ENCODE assay signal across 5 fruit fly cellular contexts in the genomic region with DNA sequence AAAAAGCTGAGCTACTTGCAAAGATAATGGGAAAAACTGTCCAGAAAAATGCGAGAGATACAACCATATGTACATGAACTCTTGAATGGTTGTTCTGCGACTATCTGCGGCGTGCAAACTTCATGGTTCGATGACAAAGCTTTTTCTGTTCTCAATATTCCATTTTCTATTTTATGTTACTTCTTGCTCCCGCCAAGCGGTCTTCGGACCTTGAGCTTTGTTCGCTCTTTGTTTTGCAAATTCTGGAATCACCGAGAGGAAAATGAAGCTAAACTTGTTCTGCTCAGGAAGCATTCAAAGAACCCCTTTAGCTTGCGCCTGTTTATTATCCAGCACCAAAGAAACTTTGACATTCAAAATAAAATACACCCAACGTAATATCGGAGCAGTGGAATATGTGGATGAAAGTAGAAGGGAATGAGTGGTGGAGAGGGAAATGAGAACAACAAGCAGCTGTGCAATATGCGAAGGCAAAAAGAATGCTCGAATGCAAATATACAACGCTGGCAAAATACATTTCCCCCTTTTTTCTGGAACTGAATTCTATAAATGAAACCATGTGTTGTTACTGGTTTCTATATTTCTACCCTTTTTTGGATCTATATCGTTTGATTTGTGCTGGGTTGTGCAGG.
TF ChIP-seq lines count a peak whose summit lies in the region.

No protein-coding gene starts in this region.

- no peak for TF ChIP-seq CTCF in whole organism, embryonic (GFP tag; optimal IDR thresholded peaks at IDR 0.05; lab: Kevin White, UChicago)

TF ChIP-seq in whole organism, adult, 20 proteins besides CTCF, POLR2A, EP300 and RAD21 (continues in another document):
- TF ChIP-seq CG12768 (GFP tag; optimal IDR thresholded peaks at IDR 0.05; lab: Kevin White, UChicago) (no peak), CG7045 (GFP tag; optimal IDR thresholded peaks at IDR 0.05; lab: Kevin White, UChicago) (no peak), Crg-1 (GFP tag; optimal IDR thresholded peaks at IDR 0.05; lab: Kevin White, UChicago) (no peak), CG33017 (tag; optimal IDR thresholded peaks at IDR 0.05; lab: Kevin White, UChicago) (no peak), CG5204 (GFP tag; optimal IDR thresholded peaks at IDR 0.05; lab: Kevin White, UChicago) (no peak), bab1 (GFP tag; optimal IDR thresholded peaks at IDR 0.05; lab: Kevin White, UChicago) (no peak), ovo (GFP tag; optimal IDR thresholded peaks at IDR 0.05; lab: Kevin White, UChicago) (no peak), CG11617 (GFP tag; optimal IDR thresholded peaks at IDR 0.05; lab: Kevin White, UChicago) (no peak), CG14711 (tag; optimal IDR thresholded peaks at IDR 0.05; lab: Kevin White, UChicago) (no peak), cnc (optimal IDR thresholded peaks at IDR 0.05; lab: Kevin White, UChicago) (peak in 1 of 2 experiments; percentile 27), CG1620 (GFP tag; optimal IDR thresholded peaks at IDR 0.05; lab: Kevin White, UChicago) (no peak), tj (GFP tag; optimal IDR thresholded peaks at IDR 0.05; lab: Kevin White, UChicago) (peak; percentile 78), CG7101 (tag; optimal IDR thresholded peaks at IDR 0.05; lab: Kevin White, UChicago) (no peak), Clk (GFP tag; optimal IDR thresholded peaks at IDR 0.05; lab: Kevin White, UChicago) (no peak), toe (GFP tag; optimal IDR thresholded peaks at IDR 0.05; lab: Kevin White, UChicago) (no peak), cic (GFP tag; optimal IDR thresholded peaks at IDR 0.05; lab: Kevin White, UChicago) (peak; percentile 30), pad (GFP tag; optimal IDR thresholded peaks at IDR 0.05; lab: Kevin White, UChicago) (no peak)

TF ChIP-seq in whole organism, embryonic, 481 proteins besides CTCF, POLR2A, EP300 and RAD21:
- TF ChIP-seq shn (GFP tag; optimal IDR thresholded peaks at IDR 0.05; lab: Kevin White, UChicago) = no peak
- no peak for TF ChIP-seq CG42726 (GFP tag; IDR thresholded peaks at IDR 0.05; lab: Robert Waterston, UW; ENCODE audit: partially characterized antibody)
- no peak for TF ChIP-seq slbo (GFP tag; IDR thresholded peaks at IDR 0.05; lab: Robert Waterston, UW)
- peak in 1 of 2 experiments; percentile 28 for TF ChIP-seq bsh (GFP tag; optimal IDR thresholded peaks at IDR 0.05; lab: Kevin White, UChicago)
- peak; percentile 93 for TF ChIP-seq nom (GFP tag; optimal IDR thresholded peaks at IDR 0.05; lab: Kevin White, UChicago)
- peak; percentile 20 for TF ChIP-seq CG13894 (tag; optimal IDR thresholded peaks at IDR 0.05; lab: Kevin White, UChicago)

TF ChIP-seq in whole organism, prepupa, 60 proteins besides CTCF, POLR2A, EP300 and RAD21 (continues in another document):
- TF ChIP-seq esn (GFP tag; optimal IDR thresholded peaks at IDR 0.05; lab: Kevin White, UChicago) (no peak), spab (GFP tag; optimal IDR thresholded peaks at IDR 0.05; lab: Kevin White, UChicago) (peak; percentile 46), acj6 (GFP tag; optimal IDR thresholded peaks at IDR 0.05; lab: Kevin White, UChicago) (no peak), Eip75B (GFP tag; optimal IDR thresholded peaks at IDR 0.05; lab: Kevin White, UChicago) (no peak), CG8119 (GFP tag; IDR thresholded peaks at IDR 0.05; lab: Robert Waterston, UW) (peak; percentile 35; the same call in 1 of the 3 replicates), CG6276 (GFP tag; optimal IDR thresholded peaks at IDR 0.05; lab: Kevin White, UChicago) (peak; percentile 76), ss (GFP tag; optimal IDR thresholded peaks at IDR 0.05; lab: Kevin White, UChicago) (peak; percentile 82 to 84), CG10631 (GFP tag; optimal IDR thresholded peaks at IDR 0.05; lab: Kevin White, UChicago) (no peak), CG32006 (GFP tag; optimal IDR thresholded peaks at IDR 0.05; lab: Kevin White, UChicago) (no peak), CG16779 (tag; optimal IDR thresholded peaks at IDR 0.05; lab: Kevin White, UChicago) (no peak), CG4318 (GFP tag; optimal IDR thresholded peaks at IDR 0.05; lab: Kevin White, UChicago) (no peak), Eip78C (GFP tag; lab: Kevin White, UChicago) (peak; percentile 54), Sox15 (GFP tag; optimal IDR thresholded peaks at IDR 0.05; lab: Kevin White, UChicago) (no peak), CG9139 (GFP tag; optimal IDR thresholded peaks at IDR 0.05; lab: Kevin White, UChicago) (peak; percentile 72), CG6808 (GFP tag; optimal IDR thresholded peaks at IDR 0.05; lab: Kevin White, UChicago) (peak; percentile 76), net (GFP tag; optimal IDR thresholded peaks at IDR 0.05; lab: Kevin White, UChicago) (peak; percentile 25), Sox14 (GFP tag; optimal IDR thresholded peaks at IDR 0.05; lab: Kevin White, UChicago) (peak; percentile 32), CG1621 (tag; optimal IDR thresholded peaks at IDR 0.05; lab: Kevin White, UChicago) (peak; percentile 12), Ets96B (tag; optimal IDR thresholded peaks at IDR 0.05; lab: Kevin White, UChicago) (no peak), vri (GFP tag; optimal IDR thresholded peaks at IDR 0.05; lab: Kevin White, UChicago) (peak; percentile 16), CG15336 (GFP tag; IDR thresholded peaks at IDR 0.05; lab: Robert Waterston, UW) (no peak)

TF ChIP-seq in whole organism, pupa, 21 proteins besides CTCF, POLR2A, EP300 and RAD21:
- TF ChIP-seq CG34367 (tag; optimal IDR thresholded peaks at IDR 0.05; lab: Kevin White, UChicago) (peak; percentile 5), fd96Ca (GFP tag; IDR thresholded peaks at IDR 0.05; lab: Robert Waterston, UW) (no peak), gl (tag; optimal IDR thresholded peaks at IDR 0.05; lab: Kevin White, UChicago) (peak; percentile 77), CG8301 (tag; optimal IDR thresholded peaks at IDR 0.05; lab: Kevin White, UChicago) (peak; percentile 33), CG15710 (tag; optimal IDR thresholded peaks at IDR 0.05; lab: Kevin White, UChicago) (peak; percentile 33), EcR (GFP tag; optimal IDR thresholded peaks at IDR 0.05; lab: Kevin White, UChicago) (peak; percentile 61), CG12605 (GFP tag; IDR thresholded peaks at IDR 0.05; lab: Robert Waterston, UW) (peak; percentile 36; the same call in 1 of the 2 replicates), CG14655 (GFP tag; optimal IDR thresholded peaks at IDR 0.05; lab: Kevin White, UChicago) (peak; percentile 42), Pif1A (GFP tag; optimal IDR thresholded peaks at IDR 0.05; lab: Kevin White, UChicago) (peak; percentile 40), D1 (tag; optimal IDR thresholded peaks at IDR 0.05; lab: Kevin White, UChicago) (no peak), CG13204 (GFP tag; optimal IDR thresholded peaks at IDR 0.05; lab: Kevin White, UChicago) (peak; percentile 69), Ets98B (GFP tag; IDR thresholded peaks at IDR 0.05; lab: Robert Waterston, UW) (no peak), CG8159 (tag; optimal IDR thresholded peaks at IDR 0.05; lab: Kevin White, UChicago) (peak; percentile 6), CG17806 (tag; optimal IDR thresholded peaks at IDR 0.05; lab: Kevin White, UChicago) (peak; percentile 28), Snoo (tag; optimal IDR thresholded peaks at IDR 0.05; lab: Kevin White, UChicago) (no peak)
TF ChIP-seq in whole organism, pupa: peak in this region for 11.

TF ChIP-seq in whole organism, wandering third instar larva, 38 proteins besides CTCF, POLR2A, EP300 and RAD21:
- TF ChIP-seq Mio (GFP tag; optimal IDR thresholded peaks at IDR 0.05; lab: Kevin White, UChicago) (no peak), brk (GFP tag; optimal IDR thresholded peaks at IDR 0.05; lab: Kevin White, UChicago) (peak; percentile 40), dmrt93B (GFP tag; optimal IDR thresholded peaks at IDR 0.05; lab: Kevin White, UChicago) (no peak), psq (GFP tag; optimal IDR thresholded peaks at IDR 0.05; lab: Kevin White, UChicago) (no peak), h (GFP tag; optimal IDR thresholded peaks at IDR 0.05; lab: Kevin White, UChicago) (no peak), lola (GFP tag; optimal IDR thresholded peaks at IDR 0.05; lab: Kevin White, UChicago) (no peak), usp (GFP tag; optimal IDR thresholded peaks at IDR 0.05; lab: Kevin White, UChicago) (no peak), GATAd (GFP tag; optimal IDR thresholded peaks at IDR 0.05; lab: Kevin White, UChicago) (no peak), Hnf4 (GFP tag; optimal IDR thresholded peaks at IDR 0.05; lab: Kevin White, UChicago) (peak; percentile 11), tai (GFP tag; optimal IDR thresholded peaks at IDR 0.05; lab: Kevin White, UChicago) (no peak), Vsx2 (GFP tag; optimal IDR thresholded peaks at IDR 0.05; lab: Kevin White, UChicago; ENCODE audit: partially characterized antibody) (no peak), Sp1 (GFP tag; optimal IDR thresholded peaks at IDR 0.05; lab: Kevin White, UChicago) (no peak), foxo (GFP tag; optimal IDR thresholded peaks at IDR 0.05; lab: Kevin White, UChicago) (no peak), Hr83 (GFP tag; optimal IDR thresholded peaks at IDR 0.05; lab: Kevin White, UChicago; ENCODE audit: poor library complexity, severe bottlenecking) (peak; percentile 57), br (GFP tag; optimal IDR thresholded peaks at IDR 0.05; lab: Kevin White, UChicago) (no peak), rgr (GFP tag; optimal IDR thresholded peaks at IDR 0.05; lab: Kevin White, UChicago) (no peak), Rel (GFP tag; optimal IDR thresholded peaks at IDR 0.05; lab: Kevin White, UChicago) (no peak), Rel (tag; optimal IDR thresholded peaks at IDR 0.05; lab: Kevin White, UChicago) (no peak), CG32264 (GFP tag; optimal IDR thresholded peaks at IDR 0.05; lab: Kevin White, UChicago) (no peak), CrebA (GFP tag; optimal IDR thresholded peaks at IDR 0.05; lab: Kevin White, UChicago; ENCODE audit: borderline replicate concordance) (no peak), Myc (optimal IDR thresholded peaks at IDR 0.05; lab: Kevin White, UChicago) (no peak), sage (GFP tag; optimal IDR thresholded peaks at IDR 0.05; lab: Kevin White, UChicago) (peak; percentile 13), dsf (GFP tag; optimal IDR thresholded peaks at IDR 0.05; lab: Kevin White, UChicago; ENCODE audit: borderline replicate concordance) (no peak), sv (GFP tag; optimal IDR thresholded peaks at IDR 0.05; lab: Kevin White, UChicago) (no peak)
